Fruit fly (Drosophila melanogaster) whole organism, embryonic: ENCODE measurements around the gene CG14720.

ENCODE experiments used
- Atf6 ChIP-seq: fragments of 200-800 bp; sonication (Bioruptor generic); IDR thresholded peaks from 2 replicates; pipeline ENCODE4 v1.3.6; 2022; ENCODE audit warnings: missing biosample characterization, missing genetic modification characterization
- CG10321 ChIP-seq: fragments of 200-800 bp; sonication (Bioruptor generic); IDR thresholded peaks from 2 replicates; pipeline ENCODE4 v1.3.6; 2022; ENCODE audit warnings: missing biosample characterization, missing genetic modification characterization
- CG12391 ChIP-seq: fragments of 200-800 bp; sonication (Bioruptor generic); optimal IDR thresholded peaks from 3 replicates; lab custom pipeline; 2018; ENCODE audit warnings: missing biosample characterization, mild to moderate bottlenecking, missing genetic modification characterization, moderate library complexity
- CG14441 ChIP-seq: fragments of 200-800 bp; sonication (Bioruptor generic); IDR thresholded peaks from 2 replicates; pipeline ENCODE4 v1.3.6; 2022; ENCODE audit warnings: missing biosample characterization, missing genetic modification characterization
- CG15269 ChIP-seq: fragments of 200-800 bp; sonication (Bioruptor generic); optimal IDR thresholded peaks from 2 replicates; lab custom pipeline; 2018; ENCODE audit warnings: missing biosample characterization, mild to moderate bottlenecking, missing genetic modification characterization, moderate library complexity
- CG15514 ChIP-seq: fragments of 200-800 bp; sonication (Bioruptor generic); optimal IDR thresholded peaks from 3 replicates; lab custom pipeline; 2017; ENCODE audit warnings: missing biosample characterization, missing genetic modification characterization, mild to moderate bottlenecking, moderate library complexity, missing genetic modification reagents
- CG15696 ChIP-seq: fragments of 200-800 bp; sonication (Bioruptor generic); optimal IDR thresholded peaks from 2 replicates; lab custom pipeline; 2019; ENCODE audit warnings: missing biosample characterization, mild to moderate bottlenecking, missing genetic modification characterization, moderate library complexity
- CG31441 ChIP-seq: fragments of 200-800 bp; sonication (Bioruptor generic); IDR thresholded peaks from 2 replicates; pipeline ENCODE4 v1.3.6; 2022; ENCODE audit warnings: missing biosample characterization, missing genetic modification characterization
- CG3847 ChIP-seq: fragments of 200-800 bp; sonication (Bioruptor generic); IDR thresholded peaks from 2 replicates; pipeline ENCODE4 v1.3.6; 2022; ENCODE audit warnings: missing biosample characterization, missing genetic modification characterization
- CG3995 ChIP-seq: fragments of 200-800 bp; sonication (Bioruptor generic); optimal IDR thresholded peaks from 3 replicates; lab custom pipeline; 2016; ENCODE audit warnings: missing biosample characterization, missing genetic modification characterization
- CG4360 ChIP-seq: fragments of 200-800 bp; sonication (Bioruptor generic); IDR thresholded peaks from 2 replicates; pipeline ENCODE4 v1.3.6; 2022; ENCODE audit warnings: missing biosample characterization, missing genetic modification characterization
- CG4404 ChIP-seq: fragments of 200-800 bp; sonication (Bioruptor generic); IDR thresholded peaks from 2 replicates; pipeline ENCODE4 v1.3.6; 2022; ENCODE audit warnings: missing biosample characterization, missing genetic modification characterization
- CG6254 ChIP-seq: fragments of 200-800 bp; sonication (Bioruptor generic); optimal IDR thresholded peaks from 3 replicates; lab custom pipeline; 2017; ENCODE audit warnings: mild to moderate bottlenecking, missing biosample characterization, missing genetic modification reagents, missing genetic modification characterization
- Chrac-16 ChIP-seq: fragments of 200-800 bp; sonication (Bioruptor generic); optimal IDR thresholded peaks from 3 replicates; lab custom pipeline; 2016; ENCODE audit warnings: missing biosample characterization, missing genetic modification characterization
- CoRest ChIP-seq: fragments of 200-800 bp; sonication (Bioruptor generic); optimal IDR thresholded peaks from 3 replicates; lab custom pipeline; 2018; ENCODE audit warnings: missing biosample characterization, mild to moderate bottlenecking, missing genetic modification characterization, moderate library complexity
- D19A ChIP-seq: fragments of 200-800 bp; optimal IDR thresholded peaks from 3 replicates; lab custom pipeline; 2019; ENCODE audit warnings: missing biosample characterization, mild to moderate bottlenecking, missing genetic modification characterization, moderate library complexity
- Dip3 ChIP-seq: fragments of 200-800 bp; sonication (Bioruptor generic); optimal IDR thresholded peaks from 3 replicates; lab custom pipeline; 2016; ENCODE audit warnings: missing biosample characterization, missing genetic modification characterization
- Ets65A ChIP-seq: fragments of 200-800 bp; sonication (Bioruptor generic); peaks from one replicate; lab custom pipeline; 2016; ENCODE audit warnings: missing biosample characterization, missing genetic modification characterization
- Ets97D ChIP-seq: fragments of 200-800 bp; sonication (Bioruptor generic); optimal IDR thresholded peaks from 3 replicates; lab custom pipeline; 2016; ENCODE audit warnings: missing biosample characterization, missing genetic modification characterization
- HLH54F ChIP-seq: fragments of 200-800 bp; sonication (Bioruptor generic); optimal IDR thresholded peaks from 3 replicates; lab custom pipeline; 2016; ENCODE audit warnings: missing biosample characterization, missing genetic modification characterization
- Hr3 ChIP-seq: fragments of 200-800 bp; sonication (Bioruptor generic); optimal IDR thresholded peaks from 3 replicates; lab custom pipeline; 2016; ENCODE audit warnings: missing biosample characterization, missing genetic modification characterization
- Lim3 ChIP-seq: fragments of 200-800 bp; sonication (Bioruptor generic); IDR thresholded peaks from 2 replicates; pipeline ENCODE4 v1.3.6; 2022; ENCODE audit warnings: missing biosample characterization, missing genetic modification characterization
- Med ChIP-seq: fragments of 200-800 bp; sonication (Bioruptor generic); peaks from one replicate; lab custom pipeline; 2016; ENCODE audit warnings: missing biosample characterization, missing genetic modification characterization, mild to moderate bottlenecking, inconsistent platforms, moderate library complexity
- NfI ChIP-seq: fragments of 200-800 bp; sonication (Bioruptor generic); optimal IDR thresholded peaks from 3 replicates; lab custom pipeline; 2018; ENCODE audit warnings: missing biosample characterization, mild to moderate bottlenecking, missing genetic modification characterization, moderate library complexity
- Oli ChIP-seq: fragments of 200-800 bp; sonication (Bioruptor generic); optimal IDR thresholded peaks from 2 replicates; lab custom pipeline; 2018; ENCODE audit warnings: missing biosample characterization, mild to moderate bottlenecking, missing genetic modification characterization, moderate library complexity
- Pdp1 ChIP-seq, 2 experiments: fragments of 200-800 bp; sonication (Bioruptor generic); optimal IDR thresholded peaks; 3 replicates each; lab custom pipeline; 2016; ENCODE audit warnings: missing biosample characterization in 2 of 2, missing genetic modification characterization in 2 of 2, mild to moderate bottlenecking in 1 of 2, moderate library complexity in 1 of 2
- Ptx1 ChIP-seq: fragments of 200-800 bp; sonication (Bioruptor generic); IDR thresholded peaks from 2 replicates; pipeline ENCODE4 v1.3.6; 2022; ENCODE audit warnings: missing biosample characterization, missing genetic modification characterization
- emc ChIP-seq: fragments of 200-800 bp; sonication (Bioruptor generic); optimal IDR thresholded peaks from 2 replicates; lab custom pipeline; 2016; ENCODE audit warnings: missing biosample characterization, missing genetic modification characterization
- fd96Cb ChIP-seq: fragments of 200-800 bp; sonication (Bioruptor generic); optimal IDR thresholded peaks from 2 replicates; lab custom pipeline; 2018; ENCODE audit warnings: missing biosample characterization, mild to moderate bottlenecking, missing genetic modification characterization, moderate library complexity
- gcm ChIP-seq: fragments of 200-800 bp; sonication (Bioruptor generic); optimal IDR thresholded peaks from 2 replicates; lab custom pipeline; 2019; ENCODE audit warnings: missing biosample characterization, mild to moderate bottlenecking, missing genetic modification characterization, moderate library complexity
- gem ChIP-seq: fragments of 200-800 bp; sonication (Bioruptor generic); optimal IDR thresholded peaks from 2 replicates; lab custom pipeline; 2019; ENCODE audit warnings: missing biosample characterization, mild to moderate bottlenecking, missing genetic modification characterization, moderate library complexity
- hbn ChIP-seq: fragments of 200-800 bp; sonication (Bioruptor generic); IDR thresholded peaks from 2 replicates; pipeline ENCODE4 v1.3.6; 2022; ENCODE audit warnings: missing biosample characterization, missing genetic modification characterization; ENCODE audit not compliant: partially characterized antibody
- jing ChIP-seq: fragments of 200-800 bp; sonication (Bioruptor generic); optimal IDR thresholded peaks from 2 replicates; lab custom pipeline; 2018; ENCODE audit warnings: missing biosample characterization, mild to moderate bottlenecking, missing genetic modification characterization
- jumu ChIP-seq: fragments of 200-800 bp; sonication (Bioruptor generic); optimal IDR thresholded peaks from 3 replicates; lab custom pipeline; 2016; ENCODE audit warnings: missing biosample characterization, missing genetic modification characterization
- maf-S ChIP-seq: fragments of 200-800 bp; sonication (Bioruptor generic); optimal IDR thresholded peaks from 2 replicates; lab custom pipeline; 2016; ENCODE audit warnings: missing biosample characterization, missing genetic modification characterization
- nau ChIP-seq: fragments of 200-800 bp; sonication (Bioruptor generic); optimal IDR thresholded peaks from 3 replicates; lab custom pipeline; 2017; ENCODE audit warnings: missing biosample characterization, mild to moderate bottlenecking, missing genetic modification characterization, missing genetic modification reagents
- ranshi ChIP-seq: fragments of 200-800 bp; sonication (Bioruptor generic); IDR thresholded peaks from 2 replicates; pipeline ENCODE4 v1.3.6; 2022; ENCODE audit warnings: missing biosample characterization, missing genetic modification characterization
- salm ChIP-seq: fragments of 200-800 bp; sonication (Bioruptor generic); optimal IDR thresholded peaks from 2 replicates; lab custom pipeline; 2018; ENCODE audit warnings: missing biosample characterization, mild to moderate bottlenecking, missing genetic modification characterization
- sens ChIP-seq: fragments of 200-800 bp; sonication (Bioruptor generic); peaks from one replicate; lab custom pipeline; 2016; ENCODE audit warnings: missing biosample characterization, missing genetic modification characterization
- sim ChIP-seq: fragments of 200-800 bp; sonication (Bioruptor generic); IDR thresholded peaks from 2 replicates; pipeline ENCODE4 v1.3.6; 2022; ENCODE audit warnings: missing biosample characterization, missing genetic modification characterization
- slbo ChIP-seq: fragments of 200-800 bp; sonication (Bioruptor generic); IDR thresholded peaks from 2 replicates; pipeline ENCODE4 v1.3.6; 2022; ENCODE audit warnings: missing biosample characterization, missing genetic modification characterization
- sob ChIP-seq: fragments of 200-800 bp; sonication (Bioruptor generic); IDR thresholded peaks from 2 replicates; pipeline ENCODE4 v1.3.6; 2022; ENCODE audit warnings: missing biosample characterization, missing genetic modification characterization
- sr ChIP-seq: fragments of 200-800 bp; sonication (Bioruptor generic); IDR thresholded peaks from 3 replicates; pipeline ENCODE4 v1.3.6; 2022; ENCODE audit warnings: missing biosample characterization, missing genetic modification characterization
- stwl ChIP-seq: fragments of 200-800 bp; sonication (Bioruptor generic); optimal IDR thresholded peaks from 3 replicates; lab custom pipeline; 2018; ENCODE audit warnings: missing biosample characterization, mild to moderate bottlenecking, missing genetic modification characterization, moderate library complexity
- tgo ChIP-seq: fragments of 200-800 bp; sonication (Bioruptor generic); IDR thresholded peaks from 3 replicates; pipeline ENCODE4 v1.3.6; 2022; ENCODE audit warnings: missing biosample characterization, missing genetic modification characterization
- unc-4 ChIP-seq: fragments of 200-800 bp; sonication (Bioruptor generic); IDR thresholded peaks from 2 replicates; pipeline ENCODE4 v1.3.6; 2022; ENCODE audit warnings: missing biosample characterization, missing genetic modification characterization; ENCODE audit not compliant: partially characterized antibody

CG14720 gene

DNA sequence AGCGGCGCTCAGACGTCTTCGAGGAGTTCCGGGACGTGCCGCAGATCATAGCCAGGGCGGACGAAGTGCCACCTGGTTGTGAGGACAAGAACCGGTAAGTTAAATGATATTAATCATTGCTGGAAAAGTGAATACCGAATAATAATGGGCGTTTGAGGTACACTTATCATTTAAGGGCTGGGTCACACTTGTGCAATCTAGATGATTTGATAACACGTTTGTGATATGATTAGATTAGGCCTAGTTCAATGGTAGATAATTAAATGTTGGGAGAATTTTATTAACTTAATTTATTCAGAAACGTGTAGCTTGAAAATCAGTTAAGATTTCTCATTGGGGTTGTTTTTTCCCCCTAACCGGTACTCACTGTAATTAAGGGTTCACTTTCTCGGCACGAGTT is 40.6 kb upstream of the CG14720 start (continued):
- TF ChIP-seq CG4404 (GFP tag; lab: Robert Waterston, UW), result no peak
- TF ChIP-seq fd96Cb (tag; lab: Kevin White, UChicago), result no peak
- TF ChIP-seq CG10321 (GFP tag; lab: Robert Waterston, UW), result no peak
- no peak for TF ChIP-seq CG3995 (GFP tag; lab: Kevin White, UChicago)
- TF ChIP-seq CG15269, result no peak

DNA sequence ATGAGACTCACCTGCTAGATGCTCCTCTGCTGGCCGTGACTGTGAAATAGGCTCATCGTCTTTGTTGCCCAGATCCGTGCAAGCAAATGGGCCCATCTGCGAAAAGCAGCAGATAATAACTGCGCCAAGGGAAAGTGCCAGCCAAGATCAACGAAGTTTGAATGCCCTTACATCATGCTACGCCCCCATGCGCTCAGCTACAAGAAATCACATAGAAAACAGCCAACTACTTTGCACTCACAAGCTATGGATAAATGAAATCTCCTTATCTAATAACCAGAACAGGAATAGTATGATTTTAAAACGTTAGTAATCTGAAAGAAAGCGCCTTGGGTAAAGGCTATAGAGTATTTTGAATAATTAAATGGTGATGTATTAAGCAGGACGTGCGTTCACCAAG is 39.7 kb upstream of the CG14720 start:
- TF ChIP-seq D19A (tag; lab: Kevin White, UChicago) (peak; percentile 79), Lim3 (no peak), emc (GFP tag; lab: Kevin White, UChicago) (peak; percentile 5), Ets65A (GFP tag; lab: Kevin White, UChicago) (peak; percentile 83), slbo (GFP tag; lab: Robert Waterston, UW) (0 out of 2 replicates have a peak, but pooled peaks have one; percentile 5)

dm6 chr3R:11673955-11674663 is 37.4 kb upstream of the CG14720 start, which contains the start of gene CG14715:
TSS of gene CG14715 (plus strand) at chr3R:11674221.
- TF ChIP-seq Pdp1 (GFP tag; optimal IDR thresholded peaks at IDR 0.05; lab: Kevin White, UChicago) (peak; percentile 34 to 63), Hr3 (GFP tag; lab: Kevin White, UChicago) (peak; percentile 42), sens (GFP tag; lab: Kevin White, UChicago) (peak; percentile 87), NfI (GFP tag; lab: Kevin White, UChicago) (no peak), sim (GFP tag; lab: Robert Waterston, UW) (no peak), CG15514 (GFP tag; lab: Kevin White, UChicago) (peak; percentile 86), salm (tag; lab: Kevin White, UChicago) (no peak), CG31441 (GFP tag; lab: Robert Waterston, UW) (peak; percentile 64), CG15696 (tag; lab: Kevin White, UChicago) (peak; percentile 41), Chrac-16 (GFP tag; lab: Kevin White, UChicago) (peak; percentile 39), hbn (GFP tag; lab: Robert Waterston, UW) (peak; percentile 37; the same call in 1 of the 2 replicates), tgo (peak; percentile 69), gem (peak; percentile 72), Atf6 (GFP tag; lab: Robert Waterston, UW) (peak; percentile 34; the same call in 1 of the 2 replicates), Ets97D (GFP tag; lab: Kevin White, UChicago) (peak; percentile 53), HLH54F (GFP tag; lab: Kevin White, UChicago) (peak; percentile 4), CG3995 (GFP tag; lab: Kevin White, UChicago) (peak; percentile 60), Ets65A (GFP tag; lab: Kevin White, UChicago) (peak; percentile 85), jing (GFP tag; lab: Kevin White, UChicago) (no peak), sob (GFP tag; lab: Robert Waterston, UW) (peak; percentile 54; the same call in 1 of the 2 replicates), CG4360 (GFP tag; lab: Robert Waterston, UW) (no peak), Oli (tag; lab: Kevin White, UChicago) (peak; percentile 12), Dip3 (GFP tag; lab: Kevin White, UChicago) (peak; percentile 40), jumu (GFP tag; lab: Kevin White, UChicago) (peak; percentile 45), stwl (peak; percentile 69), ranshi (GFP tag; lab: Robert Waterston, UW) (peak; percentile 64), Ptx1 (GFP tag; lab: Robert Waterston, UW) (peak; percentile 75), CG14441 (GFP tag; lab: Robert Waterston, UW) (peak; percentile 63), CG3847 (GFP tag; lab: Robert Waterston, UW) (peak; percentile 72), unc-4 (peak; percentile 51; the same call in 1 of the 2 replicates), gcm (GFP tag; lab: Kevin White, UChicago) (peak; percentile 23), maf-S (GFP tag; lab: Kevin White, UChicago) (no peak), CoRest (peak; percentile 60), sr (GFP tag; lab: Robert Waterston, UW) (no peak), CG6254 (GFP tag; lab: Kevin White, UChicago) (no peak), Med (GFP tag; lab: Kevin White, UChicago) (peak; percentile 55), CG12391 (tag; lab: Kevin White, UChicago) (peak; percentile 76), nau (GFP tag; lab: Kevin White, UChicago) (no peak)
